Fruit fly (Drosophila melanogaster) whole organism, adult: ENCODE measurements around the gene eIF3d1.

ENCODE experiments used
- Crg-1 ChIP-seq: fragments of 200-800 bp; sonication (Bioruptor generic); optimal IDR thresholded peaks from 2 replicates; lab custom pipeline; 2016; ENCODE audit warnings: missing biosample characterization, missing genetic modification characterization
- kay ChIP-seq: fragments of 200-800 bp; sonication (Bioruptor generic); peaks from one replicate; lab custom pipeline; 2016; ENCODE audit warnings: missing biosample characterization, missing genetic modification characterization, borderline replicate concordance
- tj ChIP-seq: fragments of 200-800 bp; sonication (Bioruptor generic); optimal IDR thresholded peaks from 3 replicates; lab custom pipeline; 2017; ENCODE audit warnings: missing biosample characterization, mild to moderate bottlenecking, missing genetic modification characterization, moderate library complexity

DNA sequence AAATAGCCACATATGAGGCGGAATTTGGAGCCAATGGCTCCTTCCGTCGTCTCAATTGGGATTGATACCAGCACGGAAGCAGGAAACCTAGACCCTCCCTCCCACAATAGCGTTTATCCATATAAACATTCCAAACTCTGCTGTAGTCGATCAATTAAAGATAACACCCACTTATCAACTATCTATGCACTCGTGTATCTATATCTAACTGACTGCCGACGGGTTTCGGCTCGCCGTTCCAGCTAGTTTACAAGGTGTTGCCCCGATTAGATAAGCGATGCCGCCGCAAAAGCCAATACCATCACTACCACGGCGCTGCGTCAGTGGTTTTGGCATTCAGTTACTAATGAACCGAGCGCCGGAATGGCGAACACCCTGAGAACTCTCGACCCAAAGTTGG lies 31.4 kb downstream of the eIF3d1 start, which contains the start of gene CG10300:
- TF ChIP-seq tj (GFP tag; lab: Kevin White, UChicago) (no peak), Crg-1 (GFP tag; lab: Kevin White, UChicago) (no peak), kay (GFP tag; lab: Kevin White, UChicago) (no peak)
